Worm (Caenorhabditis elegans) whole organism, L2 larva: ENCODE measurements around the gene T22F3.11.
A peak's percentile ranks its signal among the peaks of the same experiment; 100 is the strongest.

ENCODE experiments used
- C34F6.9 ChIP-seq: fragments of 150-350 bp; optimal IDR thresholded peaks from 2 replicates; lab custom pipeline; 2014; ENCODE audit warnings: missing biosample characterization, missing genetic modification characterization
- F13H6.1 ChIP-seq: sonication (generic microtip); optimal IDR thresholded peaks from 2 replicates; lab custom pipeline; 2016; ENCODE audit warnings: missing genetic modification characterization, missing compliant biosample characterization
- R02D3.7 ChIP-seq: fragments of 150-350 bp; optimal IDR thresholded peaks from 2 replicates; lab custom pipeline; 2014; ENCODE audit warnings: missing biosample characterization, missing genetic modification characterization
- Y55F3AM.14 ChIP-seq: fragments of 200-800 bp; sonication (Bioruptor generic); optimal IDR thresholded peaks from 2 replicates; lab custom pipeline; 2018; ENCODE audit warnings: mild to moderate bottlenecking, missing genetic modification characterization, missing compliant biosample characterization
- aly-2 ChIP-seq: fragments of 150-350 bp; optimal IDR thresholded peaks from 2 replicates; lab custom pipeline; 2014; ENCODE audit warnings: missing biosample characterization, missing genetic modification characterization
- ama-1 ChIP-seq: fragments of 150-350 bp; optimal IDR thresholded peaks from 2 replicates; lab custom pipeline; 2018; ENCODE audit warnings: inconsistent platforms
- ceh-16 ChIP-seq: fragments of 150-350 bp; optimal IDR thresholded peaks from 2 replicates; lab custom pipeline; 2014; ENCODE audit warnings: missing biosample characterization, missing genetic modification characterization
- crh-2 ChIP-seq: sonication (generic microtip); optimal IDR thresholded peaks from 2 replicates; lab custom pipeline; 2017; ENCODE audit warnings: missing biosample characterization, missing genetic modification characterization
- dmd-4 ChIP-seq: sonication (generic microtip); optimal IDR thresholded peaks from 2 replicates; lab custom pipeline; 2017; ENCODE audit warnings: missing biosample characterization, missing genetic modification characterization
- egl-27 ChIP-seq: sonication (generic microtip); optimal IDR thresholded peaks from 3 replicates; lab custom pipeline; 2017; ENCODE audit warnings: missing biosample characterization, missing genetic modification reagents, missing genetic modification characterization
- gmeb-1 ChIP-seq: fragments of 150-350 bp; optimal IDR thresholded peaks from 2 replicates; lab custom pipeline; 2014; ENCODE audit warnings: missing biosample characterization, missing genetic modification characterization
- lin-11 ChIP-seq: fragments of 150-350 bp; sonication (generic microtip); optimal IDR thresholded peaks from 2 replicates; lab custom pipeline; 2014; ENCODE audit warnings: missing biosample characterization, missing genetic modification characterization, inconsistent platforms, mixed read lengths
- lin-13 ChIP-seq: fragments of 150-350 bp; optimal IDR thresholded peaks from 2 replicates; lab custom pipeline; 2014; ENCODE audit warnings: missing biosample characterization, missing genetic modification reagents, missing genetic modification characterization
- lsy-2 ChIP-seq, 2 experiments: fragments of 150-350 bp in 1 of 2; sonication (generic microtip) in 1 of 2; optimal IDR thresholded peaks; 2 replicates each; lab custom pipeline; 2014 to 2017; ENCODE audit warnings: missing biosample characterization in 2 of 2, missing genetic modification characterization in 2 of 2
- mab-5 ChIP-seq: fragments of 150-350 bp; optimal IDR thresholded peaks from 2 replicates; lab custom pipeline; 2014; ENCODE audit warnings: missing biosample characterization, missing genetic modification characterization
- mdl-1 ChIP-seq, 2 experiments: fragments of 150-350 bp in 1 of 2; sonication (generic microtip) in 1 of 2; optimal IDR thresholded peaks; 2 replicates each; lab custom pipeline; 2017; ENCODE audit warnings: missing biosample characterization in 2 of 2, missing genetic modification characterization in 2 of 2
- nhr-10 ChIP-seq: sonication (generic microtip); optimal IDR thresholded peaks from 2 replicates; lab custom pipeline; 2017; ENCODE audit warnings: missing biosample characterization, missing genetic modification characterization
- nhr-12 ChIP-seq: fragments of 150-350 bp; optimal IDR thresholded peaks from 2 replicates; lab custom pipeline; 2014; ENCODE audit warnings: missing biosample characterization, missing genetic modification characterization
- nhr-129 ChIP-seq: fragments of 150-350 bp; optimal IDR thresholded peaks from 2 replicates; lab custom pipeline; 2014; ENCODE audit warnings: missing biosample characterization, missing genetic modification characterization
- nhr-23 ChIP-seq: fragments of 150-350 bp; optimal IDR thresholded peaks from 2 replicates; lab custom pipeline; 2014; ENCODE audit warnings: missing biosample characterization, missing genetic modification reagents, missing genetic modification characterization
- nhr-237 ChIP-seq: fragments of 150-350 bp; optimal IDR thresholded peaks from 2 replicates; lab custom pipeline; 2014; ENCODE audit warnings: missing biosample characterization, missing genetic modification characterization
- nhr-25 ChIP-seq: fragments of 150-350 bp; sonication (generic microtip); optimal IDR thresholded peaks from 3 replicates; lab custom pipeline; 2014; ENCODE audit warnings: missing biosample characterization, missing genetic modification characterization
- nhr-77 ChIP-seq: fragments of 150-350 bp; optimal IDR thresholded peaks from 2 replicates; lab custom pipeline; 2014; ENCODE audit warnings: missing biosample characterization, missing genetic modification characterization
- skn-1 ChIP-seq: sonication (generic microtip); optimal IDR thresholded peaks from 2 replicates; lab custom pipeline; 2017; ENCODE audit warnings: missing biosample characterization, missing genetic modification characterization
- sma-3 ChIP-seq: sonication (generic microtip); optimal IDR thresholded peaks from 2 replicates; lab custom pipeline; 2016; ENCODE audit warnings: missing genetic modification reagents, missing genetic modification characterization, missing compliant biosample characterization
- sma-9 ChIP-seq, 2 experiments: fragments of 150-350 bp in 1 of 2; sonication (generic microtip) in 1 of 2; optimal IDR thresholded peaks; 2 replicates each; lab custom pipeline; 2014 to 2016; ENCODE audit warnings: missing genetic modification characterization in 2 of 2, mild to moderate bottlenecking in 1 of 2, missing biosample characterization in 1 of 2, missing compliant biosample characterization in 1 of 2, missing genetic modification reagents in 1 of 2, moderate library complexity in 1 of 2
- unc-55 ChIP-seq: fragments of 150-350 bp; sonication (generic microtip); optimal IDR thresholded peaks from 3 replicates; lab custom pipeline; 2014; ENCODE audit warnings: missing biosample characterization, missing genetic modification reagents, missing genetic modification characterization
- zag-1 ChIP-seq: fragments of 150-350 bp; optimal IDR thresholded peaks from 2 replicates; lab custom pipeline; 2014; ENCODE audit warnings: missing biosample characterization, missing genetic modification characterization
- ztf-11 ChIP-seq: sonication (generic microtip); optimal IDR thresholded peaks from 2 replicates; lab custom pipeline; 2017; ENCODE audit warnings: missing biosample characterization, missing genetic modification characterization

T22F3.11 gene

DNA sequence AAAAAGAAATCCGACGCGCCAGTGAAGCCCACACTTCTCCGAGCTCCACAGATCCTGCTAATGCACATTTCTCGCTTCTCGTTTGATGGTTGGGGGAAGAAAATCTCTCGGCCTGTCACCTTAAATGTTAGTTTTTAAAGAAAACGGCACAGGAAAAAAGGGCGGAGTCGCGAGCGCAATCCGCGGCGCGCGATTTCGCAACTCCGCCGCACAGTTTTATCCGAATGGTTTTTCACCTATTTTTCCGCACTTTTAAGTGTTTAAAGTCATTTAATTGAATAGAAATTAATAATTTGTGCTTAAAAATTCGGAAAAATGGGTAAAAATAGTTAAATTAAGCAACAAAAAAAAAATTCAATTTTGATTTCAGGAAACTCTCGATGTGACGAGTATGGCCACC, 26.7 kb downstream of the T22F3.11 start:
- TF ChIP-seq nhr-77 (tag; lab: Kevin White, UChicago) (no peak), sma-9 (GFP tag; optimal IDR thresholded peaks at IDR 0.05; lab: Kevin White, UChicago) (peak; percentile 32), sma-9 (tag; optimal IDR thresholded peaks at IDR 0.05; lab: Kevin White, UChicago) (no peak), Y55F3AM.14 (GFP tag; lab: Kevin White, UChicago) (no peak), F13H6.1 (tag; lab: Kevin White, UChicago) (peak; percentile 28), lin-11 (tag; lab: Kevin White, UChicago) (peak; percentile 37), mab-5 (tag; lab: Kevin White, UChicago) (no peak), crh-2 (tag; lab: Kevin White, UChicago) (peak; percentile 21), gmeb-1 (tag; lab: Kevin White, UChicago) (peak; percentile 40), egl-27 (no peak), lin-13 (peak; percentile 18), ama-1 (lab: Kevin White, UChicago) (no peak), unc-55 (GFP tag; lab: Kevin White, UChicago) (peak; percentile 44), zag-1 (tag; lab: Kevin White, UChicago) (no peak), dmd-4 (tag; lab: Kevin White, UChicago) (no peak), lsy-2 (tag; optimal IDR thresholded peaks at IDR 0.05; lab: Kevin White, UChicago) (peak in 1 of 2 experiments; percentile 32), sma-3 (GFP tag; lab: Kevin White, UChicago) (peak; percentile 28), mdl-1 (tag; optimal IDR thresholded peaks at IDR 0.05; lab: Kevin White, UChicago) (no peak)

DNA sequence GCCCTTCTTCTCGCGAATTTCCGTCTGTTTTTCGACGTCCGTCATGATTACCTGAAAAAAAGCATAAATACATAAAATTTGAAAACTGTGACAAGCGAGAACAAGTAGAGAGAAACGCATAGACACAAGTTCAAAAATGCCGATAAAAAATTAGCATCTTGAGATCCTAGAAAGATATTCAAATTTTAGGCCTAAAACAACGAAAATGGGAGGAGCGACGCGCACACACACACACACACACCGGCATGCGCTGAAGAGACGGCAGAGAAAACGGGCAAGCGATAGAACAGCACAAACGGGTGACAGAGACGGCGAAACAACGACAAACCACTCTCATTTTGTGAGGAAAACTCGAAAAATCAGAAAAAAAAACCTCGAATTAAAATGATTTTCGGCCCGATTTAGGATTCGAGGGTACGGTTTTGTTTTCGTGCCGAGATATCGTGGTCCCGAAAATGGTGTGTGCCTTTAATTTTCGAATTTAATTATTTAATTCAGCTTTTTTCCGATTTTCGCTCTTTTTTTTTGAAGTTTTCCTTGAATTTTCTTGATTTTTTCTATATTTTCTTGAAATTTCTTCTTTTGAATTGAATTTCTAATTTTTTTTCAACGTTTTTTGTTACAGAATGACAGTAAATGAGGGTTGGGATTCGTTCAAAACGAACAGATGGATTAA, 28.2 kb downstream of the T22F3.11 start, which contains the start of the genes rpl-11.1 and T22F3.2:
TSS of gene rpl-11.1 (minus strand) at position 51 of the 676 bp plus-strand sequence.
TSS of gene T22F3.2 (plus strand) at position 626 of the 676 bp plus-strand sequence.
- TF ChIP-seq C34F6.9 (tag; lab: Kevin White, UChicago) (peak; percentile 40), unc-55 (GFP tag; lab: Kevin White, UChicago) (peak; percentile 42), sma-3 (GFP tag; lab: Kevin White, UChicago) (no peak), R02D3.7 (tag; lab: Kevin White, UChicago) (no peak), sma-9 (GFP tag; optimal IDR thresholded peaks at IDR 0.05; lab: Kevin White, UChicago) (peak; percentile 6), sma-9 (tag; optimal IDR thresholded peaks at IDR 0.05; lab: Kevin White, UChicago) (no peak), nhr-23 (tag; lab: Kevin White, UChicago) (no peak), nhr-129 (tag; lab: Kevin White, UChicago) (peak; percentile 34), lsy-2 (tag; optimal IDR thresholded peaks at IDR 0.05; lab: Kevin White, UChicago) (peak in 1 of 2 experiments; percentile 27)

DNA sequence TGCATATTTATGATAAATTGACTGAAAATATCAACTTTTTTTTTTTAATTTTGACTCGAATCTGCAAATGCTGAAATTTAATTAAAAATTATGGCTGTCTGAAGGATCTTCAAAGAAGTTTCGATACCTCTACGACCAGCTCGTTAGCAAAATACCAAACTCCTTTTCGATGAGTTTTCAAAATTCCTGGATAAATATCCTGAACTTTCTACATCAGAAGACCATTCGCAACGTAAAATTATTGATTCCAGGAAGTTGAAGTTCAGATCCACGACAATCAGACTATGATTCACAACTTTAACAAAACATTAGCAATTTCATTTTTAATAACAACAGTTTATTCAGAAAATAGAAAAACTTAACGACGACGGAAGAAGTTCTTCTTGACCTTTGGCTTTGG, 29.3 kb downstream of the T22F3.11 start:
- TF ChIP-seq nhr-25 (no peak), sma-9 (GFP tag; optimal IDR thresholded peaks at IDR 0.05; lab: Kevin White, UChicago) (no peak), sma-9 (tag; optimal IDR thresholded peaks at IDR 0.05; lab: Kevin White, UChicago) (no peak), ama-1 (lab: Kevin White, UChicago) (no peak)

DNA sequence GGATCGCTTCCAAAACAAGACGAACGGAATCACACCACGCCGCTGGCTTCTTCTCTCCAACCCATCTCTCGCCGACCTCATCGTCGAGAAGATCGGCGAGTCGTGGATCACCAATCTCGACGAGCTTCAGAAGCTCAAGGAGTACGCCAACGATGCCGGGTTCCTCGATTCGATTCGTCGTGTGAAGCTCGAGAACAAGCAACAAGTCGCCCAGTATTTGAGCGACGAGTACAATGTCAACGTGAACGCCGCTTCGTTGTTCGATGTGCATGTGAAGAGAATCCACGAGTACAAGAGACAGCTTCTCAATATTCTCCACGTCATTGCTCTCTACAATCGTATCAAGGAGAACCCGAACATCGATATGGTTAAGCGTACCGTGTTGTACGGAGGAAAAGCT, 30.7 kb downstream of the T22F3.11 start:
- TF ChIP-seq unc-55 (GFP tag; lab: Kevin White, UChicago) (no peak), C34F6.9 (tag; lab: Kevin White, UChicago) (no peak), lin-11 (tag; lab: Kevin White, UChicago) (no peak), skn-1 (tag; lab: Kevin White, UChicago) (no peak), ztf-11 (tag; lab: Kevin White, UChicago) (no peak), egl-27 (no peak), nhr-77 (tag; lab: Kevin White, UChicago) (no peak), ceh-16 (tag; lab: Kevin White, UChicago) (no peak)
- TF ChIP-seq, all 48 proteins: peak for 0

DNA sequence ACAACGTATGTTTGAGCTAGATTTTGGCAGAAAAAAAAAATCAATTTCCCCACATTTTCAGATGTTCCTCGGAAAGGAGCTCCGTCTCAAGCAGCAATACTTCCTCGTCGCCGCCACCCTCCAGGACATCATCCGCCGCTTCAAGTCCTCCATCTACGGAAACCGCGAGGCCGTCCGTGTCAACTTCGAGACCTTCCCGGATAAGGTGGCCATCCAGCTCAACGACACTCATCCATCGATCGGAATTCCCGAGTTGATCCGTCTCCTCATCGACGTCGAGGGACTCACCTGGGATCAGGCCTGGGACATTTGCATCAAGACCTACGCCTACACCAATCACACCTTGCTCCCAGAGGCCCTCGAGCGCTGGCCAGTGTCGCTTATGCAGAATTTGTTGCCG, 31.7 kb downstream of the T22F3.11 start:
- TF ChIP-seq lin-11 (tag; lab: Kevin White, UChicago) (no peak), nhr-12 (tag; lab: Kevin White, UChicago) (no peak), unc-55 (GFP tag; lab: Kevin White, UChicago) (no peak), nhr-237 (tag; lab: Kevin White, UChicago) (no peak), C34F6.9 (tag; lab: Kevin White, UChicago) (no peak), nhr-129 (tag; lab: Kevin White, UChicago) (no peak), nhr-10 (tag; lab: Kevin White, UChicago) (no peak), aly-2 (tag; lab: Kevin White, UChicago) (no peak)
- TF ChIP-seq, all 48 proteins: peak for 0
